Worm (Caenorhabditis elegans) whole organism, midembryonic: Measurements from ENCODE around the gene C50E3.9.

Experiments used
- T22C8.4 ChIP-seq: fragments of 200-800 bp; sonication (Bioruptor generic); IDR thresholded peaks from 2 replicates; pipeline ENCODE4 v1.3.6; 2022; ENCODE audit warnings: missing genetic modification characterization, missing compliant biosample characterization
- cog-1 ChIP-seq: sonication (generic microtip); optimal IDR thresholded peaks from 2 replicates; lab custom pipeline; 2016; ENCODE audit warnings: missing genetic modification characterization, missing compliant biosample characterization
- flt-1 ChIP-seq: fragments of 200-800 bp; sonication (Bioruptor generic); IDR thresholded peaks from 2 replicates; pipeline ENCODE4 v1.3.6; 2022; ENCODE audit warnings: missing genetic modification characterization, missing compliant biosample characterization
- klf-2 ChIP-seq: fragments of 200-800 bp; sonication (Bioruptor generic); conservative IDR thresholded peaks from 2 replicates; pipeline ENCODE4 v1.3.6; 2022; ENCODE audit warnings: missing genetic modification reagents, missing genetic modification characterization, missing compliant biosample characterization
- med-1 ChIP-seq: sonication (generic microtip); optimal IDR thresholded peaks from 2 replicates; lab custom pipeline; 2017; ENCODE audit warnings: missing genetic modification characterization, mild to moderate bottlenecking, missing compliant biosample characterization, antibody characterized with exemption, missing genetic modification reagents; ENCODE audit not compliant: insufficient read depth
- ref-1 ChIP-seq: fragments of 200-800 bp; sonication (Bioruptor generic); conservative IDR thresholded peaks from 2 replicates; pipeline ENCODE4 v1.3.6; 2022; ENCODE audit warnings: missing genetic modification reagents, missing genetic modification characterization, missing compliant biosample characterization
- tab-1 ChIP-seq: fragments of 200-800 bp; sonication (Bioruptor generic); IDR thresholded peaks from 2 replicates; pipeline ENCODE4 v1.3.6; 2022; ENCODE audit warnings: missing genetic modification characterization, missing compliant biosample characterization
- ztf-23 ChIP-seq: fragments of 200-800 bp; sonication (Bioruptor generic); IDR thresholded peaks from 2 replicates; pipeline ENCODE4 v1.3.6; 2022; ENCODE audit warnings: missing genetic modification reagents, missing genetic modification characterization, missing compliant biosample characterization
- ztf-29 ChIP-seq: fragments of 200-800 bp; sonication (Bioruptor generic); IDR thresholded peaks from 2 replicates; pipeline ENCODE4 v1.3.6; 2022; ENCODE audit warnings: missing genetic modification reagents, missing genetic modification characterization, missing compliant biosample characterization

C50E3.9 gene

ce11 chrV:7629504-7629903 is 29.5 kb upstream of the C50E3.9 start, which contains the start of gene srd-30:
srd-30 (plus strand) TSS chrV:7629804.
- no peak for TF ChIP-seq klf-2 (GFP tag; lab: Robert Waterston, UW)
- TF ChIP-seq cog-1, result no peak
- no peak for TF ChIP-seq ref-1
- no peak for TF ChIP-seq ztf-23 (GFP tag; lab: Robert Waterston, UW)
- TF ChIP-seq ztf-29 (GFP tag; lab: Robert Waterston, UW), result no peak
- TF ChIP-seq tab-1 (GFP tag; lab: Robert Waterston, UW), result no peak
- no peak for TF ChIP-seq T22C8.4 (GFP tag; lab: Robert Waterston, UW)
- no peak for TF ChIP-seq med-1 (GFP tag; lab: Kevin White, UChicago)
- TF ChIP-seq flt-1 (GFP tag; lab: Robert Waterston, UW), result no peak

- TF ChIP-seq flt-1 (GFP tag; lab: Robert Waterston, UW) (no peak), ztf-29 (GFP tag; lab: Robert Waterston, UW) (no peak), klf-2 (GFP tag; lab: Robert Waterston, UW) (no peak), T22C8.4 (GFP tag; lab: Robert Waterston, UW) (no peak), ztf-23 (GFP tag; lab: Robert Waterston, UW) (no peak)
Observed at ce11 chrV:7626550-7626949, 26.5 kb upstream of the C50E3.9 start, which contains the start of gene F07C4.6. F07C4.6 (plus strand) TSS chrV:7626850.

ce11 chrV:7624652-7625051 is 24.6 kb upstream of the C50E3.9 start, which contains the start of gene grsp-4:
grsp-4 (plus strand) TSS chrV:7624952.
- no peak for TF ChIP-seq ztf-23 (GFP tag; lab: Robert Waterston, UW)
- TF ChIP-seq med-1 (GFP tag; lab: Kevin White, UChicago), result no peak
- TF ChIP-seq klf-2 (GFP tag; lab: Robert Waterston, UW), result no peak
- no peak for TF ChIP-seq T22C8.4 (GFP tag; lab: Robert Waterston, UW)
- no peak for TF ChIP-seq flt-1 (GFP tag; lab: Robert Waterston, UW)
- no peak for TF ChIP-seq cog-1
- no peak for TF ChIP-seq tab-1 (GFP tag; lab: Robert Waterston, UW)
- TF ChIP-seq ref-1, result no peak
- no peak for TF ChIP-seq ztf-29 (GFP tag; lab: Robert Waterston, UW)

- TF ChIP-seq flt-1 (GFP tag; lab: Robert Waterston, UW), result no peak
- no peak for TF ChIP-seq ztf-29 (GFP tag; lab: Robert Waterston, UW)
- no peak for TF ChIP-seq ztf-23 (GFP tag; lab: Robert Waterston, UW)
- TF ChIP-seq ref-1, result no peak
- TF ChIP-seq T22C8.4 (GFP tag; lab: Robert Waterston, UW), result no peak
- TF ChIP-seq tab-1 (GFP tag; lab: Robert Waterston, UW), result no peak
- no peak for TF ChIP-seq cog-1
- no peak for TF ChIP-seq klf-2 (GFP tag; lab: Robert Waterston, UW)
- no peak for TF ChIP-seq med-1 (GFP tag; lab: Kevin White, UChicago)
Observed at ce11 chrV:7624152-7624551, 24.1 kb upstream of the C50E3.9 start, which contains the start of gene C50E3.13. C50E3.13 (minus strand) TSS chrV:7624252.

ce11 chrV:7622011-7622465 is 22.0 kb upstream of the C50E3.9 start, which contains the start of gene C50E3.12:
C50E3.12 (minus strand) TSS chrV:7622061.
- TF ChIP-seq ztf-23 (GFP tag; lab: Robert Waterston, UW) (no peak), ztf-29 (GFP tag; lab: Robert Waterston, UW) (no peak), T22C8.4 (GFP tag; lab: Robert Waterston, UW) (no peak), cog-1 (no peak), klf-2 (GFP tag; lab: Robert Waterston, UW) (no peak), flt-1 (GFP tag; lab: Robert Waterston, UW) (no peak), tab-1 (GFP tag; lab: Robert Waterston, UW) (no peak), ref-1 (no peak), med-1 (GFP tag; lab: Kevin White, UChicago) (no peak)

ce11 chrV:7618114-7618513 is 18.1 kb upstream of the C50E3.9 start, which contains the start of gene C50E3.15:
C50E3.15 (plus strand) TSS chrV:7618414.
- TF ChIP-seq tab-1 (GFP tag; lab: Robert Waterston, UW), result no peak

- TF ChIP-seq tab-1 (GFP tag; lab: Robert Waterston, UW) (no peak), ztf-29 (GFP tag; lab: Robert Waterston, UW) (no peak), T22C8.4 (GFP tag; lab: Robert Waterston, UW) (no peak), ztf-23 (GFP tag; lab: Robert Waterston, UW) (no peak), cog-1 (no peak)
Observed at ce11 chrV:7612044-7612443, 12.0 kb upstream of the C50E3.9 start, which contains the start of gene clec-215. clec-215 (plus strand) TSS chrV:7612344.

- TF ChIP-seq tab-1 (GFP tag; lab: Robert Waterston, UW) (no peak), klf-2 (GFP tag; lab: Robert Waterston, UW) (no peak), cog-1 (no peak), flt-1 (GFP tag; lab: Robert Waterston, UW) (no peak), ztf-23 (GFP tag; lab: Robert Waterston, UW) (no peak), ref-1 (no peak), T22C8.4 (GFP tag; lab: Robert Waterston, UW) (no peak), ztf-29 (GFP tag; lab: Robert Waterston, UW) (no peak), med-1 (GFP tag; lab: Kevin White, UChicago) (no peak)
Observed at ce11 chrV:7609698-7610420, 9.8 kb upstream of the C50E3.9 start, which contains the start of the genes folt-3 and clec-214. folt-3 (minus strand) TSS chrV:7609748. clec-214 (plus strand) TSS chrV:7610370.

- TF ChIP-seq ztf-29 (GFP tag; lab: Robert Waterston, UW), result no peak
- TF ChIP-seq klf-2 (GFP tag; lab: Robert Waterston, UW), result no peak
- TF ChIP-seq cog-1, result no peak
- TF ChIP-seq med-1 (GFP tag; lab: Kevin White, UChicago), result no peak
- no peak for TF ChIP-seq ref-1
- no peak for TF ChIP-seq tab-1 (GFP tag; lab: Robert Waterston, UW)
- TF ChIP-seq T22C8.4 (GFP tag; lab: Robert Waterston, UW), result no peak
- no peak for TF ChIP-seq flt-1 (GFP tag; lab: Robert Waterston, UW)
- TF ChIP-seq ztf-23 (GFP tag; lab: Robert Waterston, UW), result no peak
Observed at ce11 chrV:7604858-7605257, 4.8 kb upstream of the C50E3.9 start, which contains the start of gene clec-213. clec-213 (plus strand) TSS chrV:7605158.
